Fruit fly (Drosophila melanogaster) whole organism, embryonic: Measurements from ENCODE around the gene CG32706.
A peak's percentile ranks its signal among the peaks of the same experiment; 100 is the strongest.

ENCODE experiments used
- Abd-B ChIP-seq: fragments of 200-800 bp; sonication (Bioruptor generic); optimal IDR thresholded peaks from 2 replicates; lab custom pipeline; 2018; ENCODE audit warnings: missing biosample characterization, mild to moderate bottlenecking, missing genetic modification characterization, moderate library complexity
- Ada2b ChIP-seq: fragments of 200-800 bp; sonication (Bioruptor generic); IDR thresholded peaks from 2 replicates; pipeline ENCODE4 v1.3.6; 2022; ENCODE audit warnings: missing biosample characterization, missing genetic modification characterization
- CG11398 ChIP-seq: fragments of 200-800 bp; sonication (Bioruptor generic); optimal IDR thresholded peaks from 2 replicates; lab custom pipeline; 2016; ENCODE audit warnings: missing biosample characterization, missing genetic modification characterization
- CG12219 ChIP-seq: fragments of 200-800 bp; sonication (Bioruptor generic); optimal IDR thresholded peaks from 3 replicates; lab custom pipeline; 2018; ENCODE audit warnings: missing biosample characterization, mild to moderate bottlenecking, missing genetic modification characterization
- CG13894 ChIP-seq: fragments of 200-800 bp; sonication (Bioruptor generic); optimal IDR thresholded peaks from 3 replicates; lab custom pipeline; 2018; ENCODE audit warnings: missing biosample characterization, mild to moderate bottlenecking, missing genetic modification characterization, moderate library complexity
- CG16863 ChIP-seq: fragments of 200-800 bp; sonication (Bioruptor generic); optimal IDR thresholded peaks from 3 replicates; lab custom pipeline; 2016; ENCODE audit warnings: missing biosample characterization, missing genetic modification characterization
- CG17328 ChIP-seq: fragments of 200-800 bp; sonication (Bioruptor generic); IDR thresholded peaks from 2 replicates; pipeline ENCODE4 v1.3.6; 2022; ENCODE audit warnings: missing biosample characterization, missing genetic modification characterization
- CG18476 ChIP-seq: fragments of 200-800 bp; sonication (Bioruptor generic); optimal IDR thresholded peaks from 2 replicates; lab custom pipeline; 2016; ENCODE audit warnings: missing biosample characterization, mild to moderate bottlenecking, missing genetic modification characterization
- CG30431 ChIP-seq: fragments of 200-800 bp; sonication (Bioruptor generic); optimal IDR thresholded peaks from 2 replicates; lab custom pipeline; 2017; ENCODE audit warnings: missing biosample characterization, missing genetic modification characterization
- CG31224 ChIP-seq: fragments of 200-800 bp; sonication (Bioruptor generic); IDR thresholded peaks from 2 replicates; pipeline ENCODE4 v1.3.6; 2022; ENCODE audit warnings: missing biosample characterization, missing genetic modification characterization
- CG6272 ChIP-seq: fragments of 200-800 bp; sonication (Bioruptor generic); IDR thresholded peaks from 2 replicates; pipeline ENCODE4 v1.3.6; 2022; ENCODE audit warnings: missing biosample characterization, missing genetic modification characterization
- CG7372 ChIP-seq: fragments of 200-800 bp; sonication (Bioruptor generic); IDR thresholded peaks from 2 replicates; pipeline ENCODE4 v1.3.6; 2022; ENCODE audit warnings: missing biosample characterization, missing genetic modification characterization
- CG7745 ChIP-seq: fragments of 200-800 bp; sonication (Bioruptor generic); optimal IDR thresholded peaks from 2 replicates; lab custom pipeline; 2018; ENCODE audit warnings: missing biosample characterization, mild to moderate bottlenecking, missing genetic modification characterization, moderate library complexity
- ERR ChIP-seq: fragments of 200-800 bp; sonication (Bioruptor generic); optimal IDR thresholded peaks from 2 replicates; lab custom pipeline; 2016; ENCODE audit warnings: missing biosample characterization, missing genetic modification characterization
- Lim3 ChIP-seq: fragments of 200-800 bp; sonication (Bioruptor generic); IDR thresholded peaks from 2 replicates; pipeline ENCODE4 v1.3.6; 2022; ENCODE audit warnings: missing biosample characterization, missing genetic modification characterization
- NK7.1 ChIP-seq: fragments of 200-800 bp; sonication (Bioruptor generic); optimal IDR thresholded peaks from 3 replicates; lab custom pipeline; 2016; ENCODE audit warnings: missing biosample characterization, missing genetic modification characterization
- Oaz ChIP-seq: fragments of 200-800 bp; sonication (Bioruptor generic); IDR thresholded peaks from 2 replicates; pipeline ENCODE4 v1.3.6; 2022; ENCODE audit warnings: missing biosample characterization, missing genetic modification characterization
- Oli ChIP-seq: fragments of 200-800 bp; sonication (Bioruptor generic); optimal IDR thresholded peaks from 2 replicates; lab custom pipeline; 2018; ENCODE audit warnings: missing biosample characterization, mild to moderate bottlenecking, missing genetic modification characterization, moderate library complexity
- Pdp1 ChIP-seq, 2 experiments: fragments of 200-800 bp; sonication (Bioruptor generic); optimal IDR thresholded peaks; 3 replicates each; lab custom pipeline; 2016; ENCODE audit warnings: missing biosample characterization in 2 of 2, missing genetic modification characterization in 2 of 2, mild to moderate bottlenecking in 1 of 2, moderate library complexity in 1 of 2
- Sox102F ChIP-seq: fragments of 200-800 bp; sonication (Bioruptor generic); optimal IDR thresholded peaks from 2 replicates; lab custom pipeline; 2018; ENCODE audit warnings: missing biosample characterization, mild to moderate bottlenecking, missing genetic modification characterization, moderate library complexity
- Sry-β ChIP-seq: fragments of 200-800 bp; sonication (Bioruptor generic); optimal IDR thresholded peaks from 2 replicates; lab custom pipeline; 2018; ENCODE audit warnings: missing biosample characterization, mild to moderate bottlenecking, missing genetic modification characterization, moderate library complexity
- Ssrp ChIP-seq: fragments of 200-800 bp; sonication (Bioruptor generic); optimal IDR thresholded peaks from 2 replicates; lab custom pipeline; 2018; ENCODE audit warnings: missing biosample characterization, mild to moderate bottlenecking, missing genetic modification characterization, moderate library complexity
- Tbp ChIP-seq: fragments of >200 bp; optimal IDR thresholded peaks from 2 replicates; lab custom pipeline; 2018; ENCODE audit warnings: missing biosample characterization, missing genetic modification characterization
- Vsx1 ChIP-seq: fragments of 200-800 bp; sonication (Bioruptor generic); optimal IDR thresholded peaks from 2 replicates; lab custom pipeline; 2017; ENCODE audit warnings: missing biosample characterization, mild to moderate bottlenecking, missing genetic modification characterization, missing genetic modification reagents
- YL-1 ChIP-seq: fragments of 200-800 bp; sonication (Bioruptor generic); optimal IDR thresholded peaks from 3 replicates; lab custom pipeline; 2017; ENCODE audit warnings: missing biosample characterization, mild to moderate bottlenecking, missing genetic modification characterization
- cas ChIP-seq: fragments of 200-800 bp; sonication (Bioruptor generic); IDR thresholded peaks from 2 replicates; pipeline ENCODE4 v1.3.6; 2022; ENCODE audit warnings: missing biosample characterization, missing genetic modification characterization
- cato ChIP-seq: fragments of 200-800 bp; sonication (Bioruptor generic); optimal IDR thresholded peaks from 2 replicates; lab custom pipeline; 2016; ENCODE audit warnings: missing biosample characterization, missing genetic modification characterization, borderline replicate concordance
- crp ChIP-seq, 2 experiments: fragments of 200-800 bp; sonication (Bioruptor generic); optimal IDR thresholded peaks; 2 replicates in 1 of 2; 3 replicates in 1 of 2; lab custom pipeline; 2017; ENCODE audit warnings: missing biosample characterization in 2 of 2, missing genetic modification characterization in 2 of 2, mild to moderate bottlenecking in 1 of 2, moderate library complexity in 1 of 2
- dati ChIP-seq: fragments of 200-800 bp; sonication (Bioruptor generic); IDR thresholded peaks from 2 replicates; pipeline ENCODE4 v1.3.6; 2022; ENCODE audit warnings: missing biosample characterization, missing genetic modification characterization
- dmrt99B ChIP-seq: fragments of 200-800 bp; sonication (Bioruptor generic); optimal IDR thresholded peaks from 2 replicates; lab custom pipeline; 2018; ENCODE audit warnings: missing biosample characterization, mild to moderate bottlenecking, missing genetic modification characterization, moderate library complexity
- grn ChIP-seq: fragments of 200-800 bp; sonication (Bioruptor generic); optimal IDR thresholded peaks from 3 replicates; lab custom pipeline; 2017; ENCODE audit warnings: missing biosample characterization, missing genetic modification characterization
- gt ChIP-seq: fragments of 200-800 bp; sonication (Bioruptor generic); IDR thresholded peaks from 2 replicates; pipeline ENCODE4 v1.3.6; 2022; ENCODE audit warnings: missing biosample characterization, missing genetic modification characterization
- jigr1 ChIP-seq: fragments of 200-800 bp; sonication (Bioruptor generic); IDR thresholded peaks from 3 replicates; pipeline ENCODE4 v1.3.6; 2022; ENCODE audit warnings: missing biosample characterization, missing genetic modification characterization
- jumu ChIP-seq: fragments of 200-800 bp; sonication (Bioruptor generic); optimal IDR thresholded peaks from 3 replicates; lab custom pipeline; 2016; ENCODE audit warnings: missing biosample characterization, missing genetic modification characterization
- kah ChIP-seq: fragments of 200-800 bp; sonication (Bioruptor generic); optimal IDR thresholded peaks from 2 replicates; lab custom pipeline; 2018; ENCODE audit warnings: missing biosample characterization, mild to moderate bottlenecking, missing genetic modification characterization
- ken ChIP-seq: fragments of 200-800 bp; sonication (Bioruptor generic); IDR thresholded peaks from 3 replicates; pipeline ENCODE4 v1.3.6; 2022; ENCODE audit warnings: missing biosample characterization, missing genetic modification characterization
- pan ChIP-seq, 4 experiments: fragments of >200 bp in 3 of 4; fragments of 200-800 bp in 1 of 4; sonication (Bioruptor generic) in 1 of 4; optimal IDR thresholded peaks in 3 of 4; IDR thresholded peaks in 1 of 4; 2 replicates each; pipeline versions ENCODE4 v1.3.6 to Lab custom; 2017 to 2022; ENCODE audit warnings: missing biosample characterization in 2 of 4, missing genetic modification characterization in 2 of 4, mixed read lengths in 1 of 4
- psq ChIP-seq: fragments of 200-800 bp; sonication (Bioruptor generic); optimal IDR thresholded peaks from 2 replicates; lab custom pipeline; 2017; ENCODE audit warnings: missing biosample characterization, missing genetic modification characterization
- rib ChIP-seq: fragments of 200-800 bp; sonication (Bioruptor generic); IDR thresholded peaks from 2 replicates; pipeline ENCODE4 v1.3.6; 2022; ENCODE audit warnings: missing biosample characterization, missing genetic modification characterization
- salm ChIP-seq: fragments of 200-800 bp; sonication (Bioruptor generic); optimal IDR thresholded peaks from 2 replicates; lab custom pipeline; 2018; ENCODE audit warnings: missing biosample characterization, mild to moderate bottlenecking, missing genetic modification characterization
- scrt ChIP-seq: fragments of 200-800 bp; sonication (Bioruptor generic); optimal IDR thresholded peaks from 2 replicates; lab custom pipeline; 2018; ENCODE audit warnings: missing biosample characterization, mild to moderate bottlenecking, missing genetic modification characterization, moderate library complexity
- sd ChIP-seq: fragments of 200-800 bp; sonication (Bioruptor generic); optimal IDR thresholded peaks from 3 replicates; lab custom pipeline; 2018; ENCODE audit warnings: missing biosample characterization, mild to moderate bottlenecking, missing genetic modification characterization, moderate library complexity
- sima ChIP-seq: fragments of 200-800 bp; sonication (Bioruptor generic); optimal IDR thresholded peaks from 2 replicates; lab custom pipeline; 2016; ENCODE audit warnings: missing biosample characterization, missing genetic modification characterization
- tap ChIP-seq: fragments of 200-800 bp; optimal IDR thresholded peaks from 3 replicates; lab custom pipeline; 2019; ENCODE audit warnings: missing biosample characterization, mild to moderate bottlenecking, missing genetic modification characterization, moderate library complexity
- tin ChIP-seq: fragments of 200-800 bp; sonication (Bioruptor generic); optimal IDR thresholded peaks from 3 replicates; lab custom pipeline; 2016; ENCODE audit warnings: missing biosample characterization, missing genetic modification characterization
- trem ChIP-seq: fragments of 200-800 bp; optimal IDR thresholded peaks from 3 replicates; lab custom pipeline; 2019; ENCODE audit warnings: missing biosample characterization, mild to moderate bottlenecking, missing genetic modification characterization, moderate library complexity
- ttk ChIP-seq: fragments of 200-800 bp; sonication (Bioruptor generic); IDR thresholded peaks from 2 replicates; pipeline ENCODE4 v2.1.2; 2022; ENCODE audit warnings: missing biosample characterization, missing genetic modification characterization
- zen ChIP-seq: fragments of 200-800 bp; sonication (Bioruptor generic); optimal IDR thresholded peaks from 3 replicates; lab custom pipeline; 2018; ENCODE audit warnings: missing biosample characterization, mild to moderate bottlenecking, missing genetic modification characterization, moderate library complexity
- zf30C ChIP-seq: fragments of 200-800 bp; sonication (Bioruptor generic); optimal IDR thresholded peaks from 3 replicates; lab custom pipeline; 2018; ENCODE audit warnings: missing biosample characterization, mild to moderate bottlenecking, missing genetic modification characterization
- zfh1 ChIP-seq: fragments of 200-800 bp; sonication (Bioruptor generic); IDR thresholded peaks from 3 replicates; pipeline ENCODE4 v1.3.6; 2022; ENCODE audit warnings: missing biosample characterization, missing genetic modification characterization

The CG32706 gene

DNA sequence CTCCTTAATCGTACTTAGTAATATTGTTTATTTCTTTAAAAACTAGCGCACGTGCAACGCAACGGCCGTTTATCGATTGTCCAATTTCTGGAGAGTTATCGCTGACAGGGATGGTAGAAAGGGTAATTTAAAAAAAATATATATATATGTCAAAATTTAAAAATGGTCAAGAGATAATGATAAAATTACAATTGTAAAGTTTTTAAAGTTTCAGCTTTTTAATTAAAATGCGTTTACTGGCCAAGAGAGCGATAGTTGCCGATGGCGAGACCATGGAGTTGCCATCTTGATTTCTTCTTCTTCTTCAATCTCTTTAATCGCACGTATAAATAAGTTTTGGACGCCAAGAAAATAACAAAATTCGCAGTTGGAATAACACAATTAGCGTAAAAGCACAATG lies 6.0 kb upstream of the CG32706 start, which contains the start of the genes CG7246 and HP1b (continued):
- TF ChIP-seq cas (0 out of 2 replicates have a peak, but pooled peaks have one; percentile 28), ttk (GFP tag; lab: Robert Waterston, UW) (peak; percentile 73), Pdp1 (GFP tag; optimal IDR thresholded peaks at IDR 0.05; lab: Kevin White, UChicago) (peak; percentile 55 to 56), CG30431 (GFP tag; lab: Kevin White, UChicago) (peak; percentile 10), jumu (GFP tag; lab: Kevin White, UChicago) (peak; percentile 8), dmrt99B (peak; percentile 48), salm (tag; lab: Kevin White, UChicago) (no peak), dati (GFP tag; lab: Robert Waterston, UW) (0 out of 2 replicates have a peak, but pooled peaks have one; percentile 29), grn (GFP tag; lab: Kevin White, UChicago) (no peak), ERR (GFP tag; lab: Kevin White, UChicago) (no peak), zen (peak; percentile 54), CG18476 (GFP tag; lab: Kevin White, UChicago) (peak; percentile 58), trem (tag; lab: Kevin White, UChicago) (peak; percentile 73), Ada2b (GFP tag; lab: Robert Waterston, UW) (peak; percentile 68), kah (GFP tag; lab: Kevin White, UChicago) (no peak), Sox102F (GFP tag; lab: Kevin White, UChicago) (peak; percentile 70), gt (GFP tag; lab: Robert Waterston, UW) (peak; percentile 24; the same call in 1 of the 2 replicates), CG31224 (peak; percentile 64), Abd-B (peak; percentile 72), Tbp (GFP tag; lab: Kevin White, UChicago) (no peak), Oli (tag; lab: Kevin White, UChicago) (peak; percentile 31), Lim3 (GFP tag; lab: Robert Waterston, UW) (0 out of 2 replicates have a peak, but pooled peaks have one; percentile 13), pan (optimal IDR thresholded peaks at IDR 0.05; lab: Kevin White, UChicago) (no peak), pan (GFP tag; optimal IDR thresholded peaks at IDR 0.05 in 1 of 2, IDR thresholded peaks at IDR 0.05 in 1 of 2) (peak in 1 of 2 experiments; percentile 80), scrt (GFP tag; lab: Kevin White, UChicago) (no peak), crp (GFP tag; optimal IDR thresholded peaks at IDR 0.05; lab: Kevin White, UChicago) (peak in 1 of 2 experiments; percentile 9), Oaz (GFP tag; lab: Robert Waterston, UW) (peak; percentile 8; the same call in 1 of the 2 replicates), tin (GFP tag; lab: Kevin White, UChicago) (peak; percentile 72), zf30C (GFP tag; lab: Kevin White, UChicago) (no peak), sima (GFP tag; lab: Kevin White, UChicago) (no peak), cato (GFP tag; lab: Kevin White, UChicago) (peak; percentile 43), CG12219 (GFP tag; lab: Kevin White, UChicago) (peak; percentile 3), CG7745 (tag; lab: Kevin White, UChicago) (no peak), Ssrp (peak; percentile 53), jigr1 (no peak), sd (no peak), YL-1 (GFP tag; lab: Kevin White, UChicago) (peak; percentile 54), CG6272 (peak; percentile 81), rib (GFP tag; lab: Robert Waterston, UW) (peak; percentile 42; the same call in 1 of the 2 replicates), CG11398 (GFP tag; lab: Kevin White, UChicago) (peak; percentile 2), CG13894 (tag; lab: Kevin White, UChicago) (peak; percentile 59), tap (peak; percentile 25), ken (GFP tag; lab: Robert Waterston, UW) (peak; percentile 75), CG16863 (GFP tag; lab: Kevin White, UChicago) (no peak), CG7372 (GFP tag; lab: Robert Waterston, UW) (peak; percentile 61; the same call in 1 of the 2 replicates), CG17328 (peak; percentile 57; the same call in 1 of the 2 replicates), psq (GFP tag; lab: Kevin White, UChicago) (no peak), NK7.1 (GFP tag; lab: Kevin White, UChicago) (no peak), Vsx1 (GFP tag; lab: Kevin White, UChicago) (peak; percentile 42), zfh1 (peak; percentile 77), Sry-β (GFP tag; lab: Kevin White, UChicago) (peak; percentile 67)
